Fruit fly (Drosophila melanogaster): ENCODE measurements around the gene baz.

The baz gene

DNA sequence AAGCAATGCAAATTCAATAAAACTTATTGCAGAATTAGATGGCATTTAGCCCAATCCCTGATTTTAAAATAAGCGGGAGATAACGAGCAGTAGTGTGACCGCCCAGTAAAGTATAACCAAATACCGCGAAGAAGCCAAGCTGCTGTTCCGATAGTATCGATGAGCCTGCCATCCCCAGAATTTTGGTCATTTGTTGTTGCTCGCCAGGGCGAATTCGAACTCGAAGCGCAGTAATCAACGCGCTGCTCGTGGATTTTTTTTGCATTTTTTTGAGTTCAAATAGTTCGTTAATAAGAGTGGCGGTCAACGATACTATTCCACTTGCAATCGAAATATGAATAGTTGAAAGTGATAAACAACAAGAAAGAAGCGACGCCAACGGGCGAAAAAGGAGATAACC is at the start of gene baz (continued):
- no peak for TF ChIP-seq wdn (GFP tag; IDR thresholded peaks at IDR 0.05)
- peak; percentile 90 for TF ChIP-seq BEAF-32 (GFP tag; optimal IDR thresholded peaks at IDR 0.05)
- peak; percentile 95 for TF ChIP-seq amos (GFP tag; IDR thresholded peaks at IDR 0.05; ENCODE audit: partially characterized antibody)
- TF ChIP-seq E2f2 (GFP tag; IDR thresholded peaks at IDR 0.05) = peak; percentile 95
- no peak for TF ChIP-seq Deaf1 (tag; optimal IDR thresholded peaks at IDR 0.05)
- no peak for TF ChIP-seq unpg (GFP tag; optimal IDR thresholded peaks at IDR 0.05)
- TF ChIP-seq CG4328 (GFP tag; optimal IDR thresholded peaks at IDR 0.05) = no peak
- no peak for TF ChIP-seq CG18599 (GFP tag; optimal IDR thresholded peaks at IDR 0.05)
- no peak for TF ChIP-seq scrt (GFP tag; optimal IDR thresholded peaks at IDR 0.05)
- peak; percentile 80; the same call in 1 of the 4 replicates for TF ChIP-seq chinmo (GFP tag; IDR thresholded peaks at IDR 0.05; ENCODE audit: partially characterized antibody)
- TF ChIP-seq vnd (GFP tag; IDR thresholded peaks at IDR 0.05; ENCODE audit: partially characterized antibody) = peak; percentile 74
- no peak for TF ChIP-seq PHDP (tag; optimal IDR thresholded peaks at IDR 0.05)
- TF ChIP-seq CrebB (tag; optimal IDR thresholded peaks at IDR 0.05) = peak; percentile 37
- no peak for TF ChIP-seq Atf-2 (GFP tag; optimal IDR thresholded peaks at IDR 0.05)
- no peak for TF ChIP-seq D (optimal IDR thresholded peaks at IDR 0.05)
- no peak for TF ChIP-seq D (GFP tag; optimal IDR thresholded peaks at IDR 0.05)
- TF ChIP-seq CG18011 (GFP tag; optimal IDR thresholded peaks at IDR 0.05) = no peak
- no peak for TF ChIP-seq CG3726 (GFP tag; IDR thresholded peaks at IDR 0.05)
- no peak for TF ChIP-seq grau (tag; optimal IDR thresholded peaks at IDR 0.05)
- TF ChIP-seq CG6791 (GFP tag; IDR thresholded peaks at IDR 0.05; ENCODE audit: partially characterized antibody) = peak; percentile 93
- TF ChIP-seq ro (GFP tag; IDR thresholded peaks at IDR 0.05) = no peak
- TF ChIP-seq MTF-1 (GFP tag; optimal IDR thresholded peaks at IDR 0.05; ENCODE audit: borderline replicate concordance) = no peak
- TF ChIP-seq Meics (GFP tag; optimal IDR thresholded peaks at IDR 0.05) = no peak
- no peak for TF ChIP-seq Dip2 (GFP tag; IDR thresholded peaks at IDR 0.05)
- TF ChIP-seq CG6272 (GFP tag; IDR thresholded peaks at IDR 0.05) = no peak
- no peak for TF ChIP-seq CG8388 (GFP tag; optimal IDR thresholded peaks at IDR 0.05)
- no peak for TF ChIP-seq Hmx (GFP tag; optimal IDR thresholded peaks at IDR 0.05)
- no peak for TF ChIP-seq ranshi (GFP tag; IDR thresholded peaks at IDR 0.05)
- no peak for TF ChIP-seq CG9215 (GFP tag; IDR thresholded peaks at IDR 0.05)
- no peak for TF ChIP-seq gce (GFP tag; IDR thresholded peaks at IDR 0.05)
- TF ChIP-seq CG30431 (GFP tag; optimal IDR thresholded peaks at IDR 0.05) = no peak
- TF ChIP-seq stc (GFP tag; IDR thresholded peaks at IDR 0.05) = no peak
- no peak for TF ChIP-seq Fer1 (GFP tag; optimal IDR thresholded peaks at IDR 0.05)
- no peak for TF ChIP-seq Mad (GFP tag; optimal IDR thresholded peaks at IDR 0.05)
- no peak for TF ChIP-seq CG32532 (GFP tag; IDR thresholded peaks at IDR 0.05)
- TF ChIP-seq CG16779 (GFP tag; IDR thresholded peaks at IDR 0.05) = no peak
- TF ChIP-seq CG7987 (GFP tag; optimal IDR thresholded peaks at IDR 0.05) = peak; percentile 19
- TF ChIP-seq HLH3B (GFP tag; IDR thresholded peaks at IDR 0.05) = no peak
- no peak for TF ChIP-seq az2 (GFP tag; optimal IDR thresholded peaks at IDR 0.05)
- TF ChIP-seq Gsc (GFP tag; IDR thresholded peaks at IDR 0.05) = no peak
- no peak for TF ChIP-seq vfl (GFP tag; optimal IDR thresholded peaks at IDR 0.05)
- TF ChIP-seq CG8290 (GFP tag; optimal IDR thresholded peaks at IDR 0.05) = no peak
- no peak for TF ChIP-seq CG8290 (tag; optimal IDR thresholded peaks at IDR 0.05)
- TF ChIP-seq HLH54F (GFP tag; optimal IDR thresholded peaks at IDR 0.05) = no peak
- TF ChIP-seq schlank (tag; optimal IDR thresholded peaks at IDR 0.05) = no peak
- TF ChIP-seq gsb-n (tag; optimal IDR thresholded peaks at IDR 0.05) = no peak
- TF ChIP-seq Dp (GFP tag; optimal IDR thresholded peaks at IDR 0.05) = peak; percentile 88
- TF ChIP-seq mirr (GFP tag; optimal IDR thresholded peaks at IDR 0.05) = no peak
- TF ChIP-seq CG12104 (GFP tag; optimal IDR thresholded peaks at IDR 0.05) = no peak
- no peak for TF ChIP-seq CG6689 (GFP tag; IDR thresholded peaks at IDR 0.05)
- TF ChIP-seq ac (GFP tag; optimal IDR thresholded peaks at IDR 0.05) = no peak
- TF ChIP-seq onecut (GFP tag; IDR thresholded peaks at IDR 0.05) = no peak
- TF ChIP-seq ham (GFP tag; IDR thresholded peaks at IDR 0.05) = no peak

All from whole organism, embryonic.